Worm (Caenorhabditis elegans): ENCODE data around the gene ins-15.

The ins-15 gene

DNA sequence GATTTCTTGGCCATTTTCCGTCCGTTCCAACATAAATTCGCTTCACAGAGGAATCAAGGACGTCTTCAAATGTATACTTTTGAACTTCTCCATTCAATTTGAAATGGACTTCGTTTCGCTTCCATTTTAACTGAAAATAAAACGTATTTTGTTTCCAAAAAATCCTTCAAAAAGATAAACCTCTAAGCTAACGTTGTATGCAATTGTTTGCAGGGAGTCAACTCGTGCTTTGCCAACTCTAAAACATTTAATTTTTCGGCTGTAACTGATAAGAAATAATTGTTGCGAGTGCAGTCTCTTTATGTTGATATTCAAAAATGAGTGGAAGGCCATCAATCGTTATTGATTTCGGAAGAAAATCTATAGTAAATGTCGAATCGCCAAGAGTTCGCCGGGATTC lies 23.5 kb upstream of the ins-15 start, which contains the start of gene F41G3.18:
Gene F41G3.18 (plus strand): TSS at position 301 of the 400 bp plus-strand sequence.
- TF ChIP-seq lsy-2 (tag; optimal IDR thresholded peaks at IDR 0.05): no peak
- no peak for TF ChIP-seq bed-3 (GFP tag; optimal IDR thresholded peaks at IDR 0.05)
- no peak for TF ChIP-seq ceh-39 (tag; optimal IDR thresholded peaks at IDR 0.05)
- TF ChIP-seq mls-2 (tag; optimal IDR thresholded peaks at IDR 0.05): no peak
- no peak for TF ChIP-seq lin-13 (tag; optimal IDR thresholded peaks at IDR 0.05)
- TF ChIP-seq drap-1 (GFP tag; optimal IDR thresholded peaks at IDR 0.05): no peak
- no peak for TF ChIP-seq mep-1 (tag; optimal IDR thresholded peaks at IDR 0.05)
- no peak for TF ChIP-seq elt-3 (tag; optimal IDR thresholded peaks at IDR 0.05)
- no peak for TF ChIP-seq snpc-4 (tag; optimal IDR thresholded peaks at IDR 0.05)
- TF ChIP-seq M03D4.4 (tag; optimal IDR thresholded peaks at IDR 0.05): no peak
- TF ChIP-seq nhr-76 (tag; optimal IDR thresholded peaks at IDR 0.05): no peak
- TF ChIP-seq sptf-1 (tag; optimal IDR thresholded peaks at IDR 0.05): no peak

DNA sequence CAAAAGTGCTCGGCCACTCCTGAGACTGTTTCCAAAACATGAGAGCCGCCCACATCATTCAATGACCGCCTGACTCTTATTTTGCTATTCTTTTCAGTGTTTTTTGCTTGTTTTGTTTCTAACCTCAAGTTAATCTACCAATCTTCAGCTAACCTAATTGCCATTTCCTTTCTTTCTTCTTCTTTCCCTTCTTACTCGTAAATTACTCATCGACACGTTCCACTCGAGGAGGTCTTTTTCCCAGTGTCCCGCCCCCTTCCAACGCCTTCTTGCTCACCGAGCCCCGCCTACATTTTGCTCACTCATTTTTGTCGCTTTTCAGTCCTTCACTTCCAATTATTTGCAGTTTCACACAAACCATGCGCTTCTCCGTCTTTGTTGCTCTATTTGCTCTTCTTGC lies 20.2 kb upstream of the ins-15 start, which contains the start of gene nlp-50:
Gene nlp-50 (plus strand): TSS at position 301 of the 400 bp plus-strand sequence.
- no peak for TF ChIP-seq mls-2 (tag; optimal IDR thresholded peaks at IDR 0.05)
- no peak for TF ChIP-seq nhr-76 (tag; optimal IDR thresholded peaks at IDR 0.05)
- no peak for TF ChIP-seq elt-3 (tag; optimal IDR thresholded peaks at IDR 0.05)
- TF ChIP-seq ceh-43 (GFP tag; optimal IDR thresholded peaks at IDR 0.05): no peak
- TF ChIP-seq unc-39 (tag; optimal IDR thresholded peaks at IDR 0.05): no peak
- no peak for TF ChIP-seq lin-32 (GFP tag; optimal IDR thresholded peaks at IDR 0.05)
- TF ChIP-seq snpc-4 (tag; optimal IDR thresholded peaks at IDR 0.05): no peak
- no peak for TF ChIP-seq ztf-11 (tag; optimal IDR thresholded peaks at IDR 0.05)
- TF ChIP-seq lin-13 (tag; optimal IDR thresholded peaks at IDR 0.05): no peak
- no peak for TF ChIP-seq drap-1 (GFP tag; optimal IDR thresholded peaks at IDR 0.05)
- no peak for TF ChIP-seq pha-4 (tag; optimal IDR thresholded peaks at IDR 0.05)
- no peak for TF ChIP-seq hlh-1 (tag; optimal IDR thresholded peaks at IDR 0.05)
- TF ChIP-seq cnd-1 (tag; optimal IDR thresholded peaks at IDR 0.05): no peak
- no peak for TF ChIP-seq nhr-28 (tag; optimal IDR thresholded peaks at IDR 0.05)

DNA sequence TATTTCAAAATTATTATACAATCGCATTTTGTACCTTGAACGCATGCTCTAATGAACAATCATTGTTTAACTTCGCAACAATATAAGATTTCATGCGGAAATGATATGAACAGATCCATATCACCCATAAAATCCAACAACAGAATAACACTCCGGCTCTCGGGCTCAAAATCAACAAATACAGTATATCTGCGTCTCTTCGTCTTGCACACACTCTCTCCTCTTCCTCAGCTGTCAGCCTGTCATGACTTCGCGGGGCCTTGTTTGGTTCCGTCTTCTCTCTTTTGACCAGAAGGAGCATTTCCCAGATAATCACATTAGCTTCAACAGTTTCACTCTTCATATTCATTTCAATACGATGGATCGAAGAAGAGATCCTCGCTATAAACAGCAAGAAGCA lies 11.7 kb upstream of the ins-15 start, which contains the start of gene F41G3.3:
Gene F41G3.3 (plus strand): TSS at position 301 of the 400 bp plus-strand sequence.
- TF ChIP-seq elt-1 (tag; optimal IDR thresholded peaks at IDR 0.05; ENCODE audit: borderline replicate concordance, insufficient read depth): no peak
- TF ChIP-seq elt-3 (tag; optimal IDR thresholded peaks at IDR 0.05): no peak
- no peak for TF ChIP-seq blmp-1 (tag; optimal IDR thresholded peaks at IDR 0.05)
- TF ChIP-seq ceh-43 (GFP tag; optimal IDR thresholded peaks at IDR 0.05): no peak
- TF ChIP-seq mep-1 (tag; optimal IDR thresholded peaks at IDR 0.05): no peak
- no peak for TF ChIP-seq lsy-2 (tag; optimal IDR thresholded peaks at IDR 0.05)
- no peak for TF ChIP-seq unc-39 (tag; optimal IDR thresholded peaks at IDR 0.05)
- no peak for TF ChIP-seq drap-1 (GFP tag; optimal IDR thresholded peaks at IDR 0.05)
- no peak for TF ChIP-seq nhr-76 (tag; optimal IDR thresholded peaks at IDR 0.05)
- TF ChIP-seq M03D4.4 (tag; optimal IDR thresholded peaks at IDR 0.05): no peak
- TF ChIP-seq sptf-1 (tag; optimal IDR thresholded peaks at IDR 0.05): no peak
- TF ChIP-seq lin-13 (tag; optimal IDR thresholded peaks at IDR 0.05): no peak

DNA sequence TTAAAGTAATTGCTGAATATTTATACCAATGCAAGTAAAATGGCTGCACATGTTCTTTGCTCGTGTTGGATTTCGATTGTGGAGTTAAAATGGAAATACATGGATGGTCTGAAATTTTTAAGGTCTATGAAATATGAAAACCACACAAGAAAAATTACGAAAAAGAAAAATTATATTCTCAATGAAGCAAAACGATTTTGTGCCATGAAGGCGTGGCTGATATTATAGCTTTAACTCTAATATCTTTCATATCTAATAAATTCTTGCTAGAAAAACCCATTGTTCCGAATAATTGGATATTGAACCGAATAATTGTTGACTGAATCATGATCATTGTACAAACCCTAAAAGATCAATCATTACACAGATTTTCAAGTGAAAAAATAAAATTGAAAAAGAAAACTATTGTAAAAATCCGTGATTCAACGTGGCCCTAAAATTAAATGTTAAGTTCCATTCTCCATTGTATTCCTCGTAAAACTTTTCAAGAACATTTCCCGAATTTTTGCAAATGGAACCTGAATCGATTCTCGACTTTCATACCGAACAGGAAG lies 10.2 kb upstream of the ins-15 start, which contains the start of the genes srx-95 and fis-1:
Gene srx-95 (minus strand): TSS at position 101 of the 554 bp plus-strand sequence.
Gene fis-1 (plus strand): TSS at position 504 of the 554 bp plus-strand sequence.
- TF ChIP-seq mep-1 (tag; optimal IDR thresholded peaks at IDR 0.05) (no peak), ceh-39 (tag; optimal IDR thresholded peaks at IDR 0.05) (no peak), ceh-43 (GFP tag; optimal IDR thresholded peaks at IDR 0.05) (no peak)

DNA sequence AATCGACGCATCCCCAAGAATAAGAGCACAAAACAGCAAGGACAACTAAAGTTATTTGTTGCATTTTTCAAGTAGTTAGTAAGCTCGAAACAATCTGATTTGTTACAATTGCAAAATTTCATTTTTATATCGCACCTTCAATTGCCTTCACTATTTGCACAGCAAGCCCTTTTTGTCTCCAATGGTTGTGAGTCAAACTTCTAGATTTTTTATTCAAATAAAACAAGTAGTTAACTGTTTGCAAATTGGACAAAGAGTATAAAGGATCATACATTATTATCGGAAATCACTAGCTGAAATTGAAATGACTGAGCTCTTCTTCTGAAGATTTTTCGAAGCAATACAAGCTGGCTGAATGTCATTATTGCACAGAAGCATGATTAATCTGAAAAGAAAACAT lies 8.3 kb upstream of the ins-15 start, which contains the start of gene F41G3.21:
Gene F41G3.21 (minus strand): TSS at position 101 of the 400 bp plus-strand sequence.
- TF ChIP-seq zip-8 (tag; optimal IDR thresholded peaks at IDR 0.05) (no peak), lin-32 (GFP tag; optimal IDR thresholded peaks at IDR 0.05) (no peak), nhr-76 (tag; optimal IDR thresholded peaks at IDR 0.05) (no peak), hlh-1 (tag; optimal IDR thresholded peaks at IDR 0.05) (no peak), nhr-28 (tag; optimal IDR thresholded peaks at IDR 0.05) (no peak)

DNA sequence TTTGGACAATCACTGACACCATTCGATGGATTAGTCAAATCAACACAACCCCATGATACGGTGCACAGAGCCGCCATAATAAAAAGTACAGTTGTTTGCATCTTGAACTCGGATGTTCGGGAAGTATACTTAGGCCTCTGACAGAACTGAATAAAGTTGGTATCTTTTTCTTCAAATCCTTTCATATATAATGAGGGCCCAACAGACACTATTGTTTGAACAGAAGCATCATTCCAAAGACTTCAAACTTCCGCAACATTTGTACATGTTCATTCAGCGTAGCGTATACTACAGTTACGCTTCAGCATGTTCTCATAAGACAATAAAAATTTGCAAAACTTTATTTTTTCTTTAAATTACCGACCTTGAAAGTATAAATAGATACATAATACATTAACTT lies 7.5 kb upstream of the ins-15 start, which contains the start of gene F41G3.19:
Gene F41G3.19 (minus strand): TSS at position 101 of the 400 bp plus-strand sequence.
- TF ChIP-seq nhr-76 (tag; optimal IDR thresholded peaks at IDR 0.05): no peak
- no peak for TF ChIP-seq pha-4 (tag; optimal IDR thresholded peaks at IDR 0.05)
- TF ChIP-seq zip-8 (tag; optimal IDR thresholded peaks at IDR 0.05): no peak

DNA sequence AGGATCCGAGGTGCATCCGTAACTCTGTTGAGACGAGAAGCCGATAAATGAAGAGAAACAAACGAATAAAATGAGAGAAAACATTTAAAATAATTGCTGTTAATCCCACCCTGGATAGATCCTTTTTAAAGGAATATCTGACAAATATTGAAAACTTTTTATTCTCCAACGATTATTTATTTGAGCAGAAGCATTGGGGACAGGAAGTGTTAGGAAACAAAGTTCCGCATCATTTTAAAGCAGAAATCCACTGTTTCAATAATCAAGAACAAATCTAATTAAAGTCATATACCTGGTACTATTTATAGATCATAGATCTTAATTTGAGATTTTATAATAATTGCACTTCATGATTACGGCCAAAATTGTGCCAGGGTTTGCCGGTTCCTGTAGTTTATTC lies 6.4 kb upstream of the ins-15 start, which contains the start of gene F41G3.20:
Gene F41G3.20 (minus strand): TSS at position 101 of the 400 bp plus-strand sequence.
- TF ChIP-seq M03D4.4 (tag; optimal IDR thresholded peaks at IDR 0.05) (no peak), nhr-76 (tag; optimal IDR thresholded peaks at IDR 0.05) (no peak), pha-4 (tag; optimal IDR thresholded peaks at IDR 0.05) (no peak), sptf-1 (tag; optimal IDR thresholded peaks at IDR 0.05) (no peak), blmp-1 (tag; optimal IDR thresholded peaks at IDR 0.05) (no peak), elt-3 (tag; optimal IDR thresholded peaks at IDR 0.05) (no peak), cnd-1 (tag; optimal IDR thresholded peaks at IDR 0.05) (no peak), nhr-2 (tag; optimal IDR thresholded peaks at IDR 0.05) (no peak), ces-1 (GFP tag; optimal IDR thresholded peaks at IDR 0.05) (no peak), unc-62 (GFP tag; optimal IDR thresholded peaks at IDR 0.05) (no peak), tbx-8 (GFP tag; optimal IDR thresholded peaks at IDR 0.05) (no peak), ceh-83 (GFP tag; optimal IDR thresholded peaks at IDR 0.05) (no peak), mep-1 (tag; optimal IDR thresholded peaks at IDR 0.05) (no peak), unc-120 (tag; optimal IDR thresholded peaks at IDR 0.05; ENCODE audit: poor library complexity, severe bottlenecking) (no peak), mab-5 (tag; optimal IDR thresholded peaks at IDR 0.05) (no peak), hlh-1 (tag; optimal IDR thresholded peaks at IDR 0.05) (no peak), lin-32 (GFP tag; optimal IDR thresholded peaks at IDR 0.05) (no peak), unc-39 (tag; optimal IDR thresholded peaks at IDR 0.05) (no peak), zip-8 (tag; optimal IDR thresholded peaks at IDR 0.05) (no peak)

Measured in whole organism, mixed stage, embryonic.